Worm (Caenorhabditis elegans) whole organism, young adult: ENCODE results near the gene srw-79.

Experiments used
- F10E7.11 ChIP-seq: sonication (generic microtip); optimal IDR thresholded peaks from 2 replicates; lab custom pipeline; 2017; ENCODE audit warnings: mild to moderate bottlenecking, missing genetic modification characterization, moderate library complexity, missing compliant biosample characterization
- Y53G8AR.9 ChIP-seq: fragments of 200-800 bp; sonication (Bioruptor generic); conservative IDR thresholded peaks from 2 replicates; pipeline ENCODE4 v1.3.6; 2022; ENCODE audit warnings: missing genetic modification reagents, missing genetic modification characterization, missing compliant biosample characterization
- die-1 ChIP-seq: sonication (generic microtip); optimal IDR thresholded peaks from 2 replicates; lab custom pipeline; 2016; ENCODE audit warnings: missing genotype, mild to moderate bottlenecking, missing genetic modification characterization, missing compliant biosample characterization
- dpff-1 ChIP-seq: sonication (generic microtip); optimal IDR thresholded peaks from 2 replicates; lab custom pipeline; 2017; ENCODE audit warnings: mild to moderate bottlenecking, missing genetic modification characterization, missing compliant biosample characterization
- nfya-1 ChIP-seq: sonication (generic microtip); optimal IDR thresholded peaks from 2 replicates; lab custom pipeline; 2017; ENCODE audit warnings: antibody characterized with exemption, missing compliant biosample characterization, missing genetic modification characterization, borderline replicate concordance; ENCODE audit not compliant: insufficient read depth
- snpc-1.3 ChIP-seq: sonication (generic microtip); optimal IDR thresholded peaks from 2 replicates; lab custom pipeline; 2017; ENCODE audit warnings: missing genetic modification characterization, mild to moderate bottlenecking, missing compliant biosample characterization, antibody characterized with exemption, moderate library complexity, missing genotype, missing genetic modification reagents; ENCODE audit not compliant: insufficient read depth
- somi-1 ChIP-seq: fragments of 200-800 bp; sonication (Bioruptor generic); optimal IDR thresholded peaks from 2 replicates; lab custom pipeline; 2018; ENCODE audit warnings: mild to moderate bottlenecking, missing genetic modification characterization, missing compliant biosample characterization

ce11 chrII:2985446-2985845, 38.9 kb downstream of the srw-79 start:
- TF ChIP-seq nfya-1 (tag; lab: Kevin White, UChicago) (no peak), snpc-1.3 (no peak), die-1 (tag; lab: Kevin White, UChicago) (no peak), dpff-1 (tag; lab: Kevin White, UChicago) (no peak), somi-1 (GFP tag; lab: Kevin White, UChicago) (no peak), F10E7.11 (no peak), Y53G8AR.9 (GFP tag; lab: Robert Waterston, UW) (no peak)
